Fruit fly (Drosophila melanogaster) whole organism, embryonic: ENCODE data around the gene Csp.

Source experiments
- Atf6 ChIP-seq: fragments of 200-800 bp; sonication (Bioruptor generic); IDR thresholded peaks from 2 replicates; pipeline ENCODE4 v1.3.6; 2022; ENCODE audit warnings: missing biosample characterization, missing genetic modification characterization
- CG10366 ChIP-seq: fragments of 200-800 bp; sonication (Bioruptor generic); IDR thresholded peaks from 2 replicates; pipeline ENCODE4 v1.3.6; 2022; ENCODE audit warnings: missing biosample characterization, missing genetic modification characterization
- CG10462 ChIP-seq: fragments of 200-800 bp; sonication (Bioruptor generic); optimal IDR thresholded peaks from 2 replicates; lab custom pipeline; 2016; ENCODE audit warnings: missing biosample characterization, missing genetic modification characterization
- CG10959 ChIP-seq: fragments of 200-800 bp; sonication (Bioruptor generic); IDR thresholded peaks from 2 replicates; pipeline ENCODE4 v1.3.6; 2022; ENCODE audit warnings: missing biosample characterization, missing genetic modification characterization
- CG10979 ChIP-seq: fragments of 200-800 bp; sonication (Bioruptor generic); optimal IDR thresholded peaks from 2 replicates; lab custom pipeline; 2018; ENCODE audit warnings: missing biosample characterization, mild to moderate bottlenecking, missing genetic modification characterization, moderate library complexity
- CG11723 ChIP-seq: fragments of 200-800 bp; sonication (Bioruptor generic); optimal IDR thresholded peaks from 2 replicates; lab custom pipeline; 2017; ENCODE audit warnings: missing biosample characterization, mild to moderate bottlenecking, missing genetic modification characterization
- CG12155 ChIP-seq: fragments of 200-800 bp; sonication (Bioruptor generic); optimal IDR thresholded peaks from 3 replicates; lab custom pipeline; 2016; ENCODE audit warnings: missing biosample characterization, missing genetic modification characterization
- CG1233 ChIP-seq: fragments of 200-800 bp; sonication (Bioruptor generic); optimal IDR thresholded peaks from 4 replicates; lab custom pipeline; 2018; ENCODE audit warnings: missing biosample characterization, mild to moderate bottlenecking, missing genetic modification characterization
- CG13775 ChIP-seq: fragments of 200-800 bp; sonication (Bioruptor generic); optimal IDR thresholded peaks from 3 replicates; lab custom pipeline; 2017; ENCODE audit warnings: missing biosample characterization, mild to moderate bottlenecking, missing genetic modification characterization
- CG1529 ChIP-seq: fragments of 200-800 bp; sonication (Bioruptor generic); optimal IDR thresholded peaks from 3 replicates; lab custom pipeline; 2018; ENCODE audit warnings: missing biosample characterization, missing genetic modification characterization
- CG17361 ChIP-seq: fragments of 200-800 bp; sonication (Bioruptor generic); IDR thresholded peaks from 3 replicates; pipeline ENCODE4 v1.3.6; 2022; ENCODE audit warnings: missing biosample characterization, missing genetic modification characterization
- CG17829 ChIP-seq: fragments of 200-800 bp; optimal IDR thresholded peaks from 2 replicates; lab custom pipeline; 2019; ENCODE audit warnings: missing biosample characterization, mild to moderate bottlenecking, missing genetic modification characterization, moderate library complexity
- CG18262 ChIP-seq: fragments of 200-800 bp; optimal IDR thresholded peaks from 3 replicates; lab custom pipeline; 2019; ENCODE audit warnings: missing biosample characterization, mild to moderate bottlenecking, missing genetic modification characterization, moderate library complexity
- CG2120 ChIP-seq: fragments of 200-800 bp; sonication (Bioruptor generic); optimal IDR thresholded peaks from 3 replicates; lab custom pipeline; 2016; ENCODE audit warnings: missing biosample characterization, missing genetic modification characterization
- CG3065 ChIP-seq: fragments of 200-800 bp; sonication (Bioruptor generic); optimal IDR thresholded peaks from 2 replicates; lab custom pipeline; 2016; ENCODE audit warnings: missing biosample characterization, missing genetic modification characterization
- CG31441 ChIP-seq: fragments of 200-800 bp; sonication (Bioruptor generic); IDR thresholded peaks from 2 replicates; pipeline ENCODE4 v1.3.6; 2022; ENCODE audit warnings: missing biosample characterization, missing genetic modification characterization
- CG33557 ChIP-seq: fragments of 200-800 bp; sonication (Bioruptor generic); optimal IDR thresholded peaks from 2 replicates; lab custom pipeline; 2019; ENCODE audit warnings: missing biosample characterization, mild to moderate bottlenecking, missing genetic modification characterization, moderate library complexity
- CG34422 ChIP-seq: fragments of 200-800 bp; sonication (Bioruptor generic); IDR thresholded peaks from 3 replicates; pipeline ENCODE4 v1.3.6; 2022; ENCODE audit warnings: missing biosample characterization, missing genetic modification characterization
- CG4282 ChIP-seq: fragments of 200-800 bp; sonication (Bioruptor generic); optimal IDR thresholded peaks from 2 replicates; lab custom pipeline; 2016; ENCODE audit warnings: missing biosample characterization, missing genetic modification characterization
- CG5953 ChIP-seq: fragments of 200-800 bp; sonication (Bioruptor generic); IDR thresholded peaks from 2 replicates; pipeline ENCODE4 v1.3.6; 2022; ENCODE audit warnings: missing biosample characterization, missing genetic modification characterization
- CG6254 ChIP-seq: fragments of 200-800 bp; sonication (Bioruptor generic); optimal IDR thresholded peaks from 3 replicates; lab custom pipeline; 2017; ENCODE audit warnings: mild to moderate bottlenecking, missing biosample characterization, missing genetic modification reagents, missing genetic modification characterization
- CG6683 ChIP-seq: fragments of 200-800 bp; sonication (Bioruptor generic); optimal IDR thresholded peaks from 2 replicates; lab custom pipeline; 2017; ENCODE audit warnings: missing biosample characterization, mild to moderate bottlenecking, missing genetic modification characterization, missing genetic modification reagents
- CG6791 ChIP-seq: fragments of 200-800 bp; sonication (Bioruptor generic); IDR thresholded peaks from 3 replicates; pipeline ENCODE4 v1.3.6; 2022; ENCODE audit warnings: missing biosample characterization, missing genetic modification characterization; ENCODE audit not compliant: partially characterized antibody
- CG8089 ChIP-seq: fragments of 200-800 bp; sonication (Bioruptor generic); optimal IDR thresholded peaks from 3 replicates; lab custom pipeline; 2016; ENCODE audit warnings: missing biosample characterization, missing genetic modification characterization
- CG8944 ChIP-seq: fragments of 200-800 bp; sonication (Bioruptor generic); optimal IDR thresholded peaks from 3 replicates; lab custom pipeline; 2016; ENCODE audit warnings: missing biosample characterization, missing genetic modification characterization
- Dll ChIP-seq: fragments of 200-800 bp; sonication (Bioruptor generic); IDR thresholded peaks from 4 replicates; pipeline ENCODE4 v1.3.6; 2022; ENCODE audit warnings: missing biosample characterization, missing genetic modification characterization; ENCODE audit not compliant: partially characterized antibody
- H2.0 ChIP-seq: fragments of 200-800 bp; sonication (Bioruptor generic); IDR thresholded peaks from 2 replicates; pipeline ENCODE4 v1.3.6; 2022; ENCODE audit warnings: missing biosample characterization, missing genetic modification characterization
- Hsf ChIP-seq: fragments of 200-800 bp; sonication (Bioruptor generic); optimal IDR thresholded peaks from 3 replicates; lab custom pipeline; 2016; ENCODE audit warnings: missing biosample characterization, missing genetic modification characterization
- Med ChIP-seq: fragments of 200-800 bp; sonication (Bioruptor generic); peaks from one replicate; lab custom pipeline; 2016; ENCODE audit warnings: missing biosample characterization, missing genetic modification characterization, mild to moderate bottlenecking, inconsistent platforms, moderate library complexity
- Rfx ChIP-seq: fragments of 200-800 bp; sonication (Bioruptor generic); IDR thresholded peaks from 2 replicates; pipeline ENCODE4 v1.3.6; 2022; ENCODE audit warnings: missing biosample characterization, missing genetic modification characterization
- Side ChIP-seq: fragments of 200-800 bp; sonication (Bioruptor generic); optimal IDR thresholded peaks from 2 replicates; lab custom pipeline; 2016; ENCODE audit warnings: missing biosample characterization, missing genetic modification characterization
- YL-1 ChIP-seq: fragments of 200-800 bp; sonication (Bioruptor generic); optimal IDR thresholded peaks from 3 replicates; lab custom pipeline; 2017; ENCODE audit warnings: missing biosample characterization, mild to moderate bottlenecking, missing genetic modification characterization
- amos ChIP-seq: fragments of 200-800 bp; sonication (Bioruptor generic); IDR thresholded peaks from 2 replicates; pipeline ENCODE4 v1.3.6; 2022; ENCODE audit warnings: missing biosample characterization, missing genetic modification characterization; ENCODE audit not compliant: partially characterized antibody
- az2 ChIP-seq: fragments of 200-800 bp; sonication (Bioruptor generic); optimal IDR thresholded peaks from 3 replicates; lab custom pipeline; 2016; ENCODE audit warnings: missing biosample characterization, missing genetic modification characterization
- bcd ChIP-seq: fragments of 200-800 bp; sonication (Bioruptor generic); optimal IDR thresholded peaks from 2 replicates; lab custom pipeline; 2017; ENCODE audit warnings: missing biosample characterization, mild to moderate bottlenecking, missing genetic modification characterization
- cato ChIP-seq: fragments of 200-800 bp; sonication (Bioruptor generic); optimal IDR thresholded peaks from 2 replicates; lab custom pipeline; 2016; ENCODE audit warnings: missing biosample characterization, missing genetic modification characterization, borderline replicate concordance
- gcm ChIP-seq: fragments of 200-800 bp; sonication (Bioruptor generic); optimal IDR thresholded peaks from 2 replicates; lab custom pipeline; 2019; ENCODE audit warnings: missing biosample characterization, mild to moderate bottlenecking, missing genetic modification characterization, moderate library complexity
- kah ChIP-seq: fragments of 200-800 bp; sonication (Bioruptor generic); optimal IDR thresholded peaks from 2 replicates; lab custom pipeline; 2018; ENCODE audit warnings: missing biosample characterization, mild to moderate bottlenecking, missing genetic modification characterization
- ken ChIP-seq: fragments of 200-800 bp; sonication (Bioruptor generic); IDR thresholded peaks from 3 replicates; pipeline ENCODE4 v1.3.6; 2022; ENCODE audit warnings: missing biosample characterization, missing genetic modification characterization
- klu ChIP-seq: fragments of 200-800 bp; sonication (Bioruptor generic); IDR thresholded peaks from 2 replicates; pipeline ENCODE4 v1.3.6; 2022; ENCODE audit warnings: missing biosample characterization, missing genetic modification characterization
- lab ChIP-seq: fragments of 200-800 bp; sonication (Bioruptor generic); optimal IDR thresholded peaks from 3 replicates; lab custom pipeline; 2017; ENCODE audit warnings: missing biosample characterization, missing genetic modification characterization, mild to moderate bottlenecking, moderate library complexity, missing genetic modification reagents
- lilli ChIP-seq: fragments of 200-800 bp; sonication (Bioruptor generic); optimal IDR thresholded peaks from 3 replicates; lab custom pipeline; 2016; ENCODE audit warnings: missing biosample characterization, missing genetic modification characterization
- pum ChIP-seq: fragments of 200-800 bp; sonication (Bioruptor generic); optimal IDR thresholded peaks from 2 replicates; lab custom pipeline; 2016; ENCODE audit warnings: missing biosample characterization, missing genetic modification characterization
- sens ChIP-seq: fragments of 200-800 bp; sonication (Bioruptor generic); peaks from one replicate; lab custom pipeline; 2016; ENCODE audit warnings: missing biosample characterization, missing genetic modification characterization
- sens-2 ChIP-seq: fragments of 200-800 bp; sonication (Bioruptor generic); IDR thresholded peaks from 2 replicates; pipeline ENCODE4 v1.3.6; 2022; ENCODE audit warnings: missing biosample characterization, missing genetic modification characterization
- stc ChIP-seq: fragments of 200-800 bp; sonication (Bioruptor generic); IDR thresholded peaks from 2 replicates; pipeline ENCODE4 v1.3.6; 2022; ENCODE audit warnings: missing biosample characterization, missing genetic modification characterization
- stwl ChIP-seq: fragments of 200-800 bp; sonication (Bioruptor generic); optimal IDR thresholded peaks from 3 replicates; lab custom pipeline; 2018; ENCODE audit warnings: missing biosample characterization, mild to moderate bottlenecking, missing genetic modification characterization, moderate library complexity
- tll ChIP-seq, 2 experiments: fragments of 200-800 bp in 1 of 2; fragments of >200 bp in 1 of 2; sonication (Bioruptor generic) in 1 of 2; optimal IDR thresholded peaks; 2 replicates each; lab custom pipeline; 2017 to 2019; ENCODE audit warnings: missing biosample characterization in 2 of 2, missing genetic modification characterization in 2 of 2, mild to moderate bottlenecking in 1 of 2, moderate library complexity in 1 of 2
- twi ChIP-seq: fragments of 200-800 bp; optimal IDR thresholded peaks from 2 replicates; lab custom pipeline; 2019; ENCODE audit warnings: missing biosample characterization, mild to moderate bottlenecking, missing genetic modification characterization, moderate library complexity
- tx ChIP-seq: fragments of 200-800 bp; sonication (Bioruptor generic); optimal IDR thresholded peaks from 2 replicates; lab custom pipeline; 2016; ENCODE audit warnings: missing biosample characterization, missing genetic modification characterization

The Csp gene

dm6 chr3L:22262797-22263423 lies 4.3 kb upstream of the Csp start, which contains the start of the genes Rich and Ddx1 (continued):
- TF ChIP-seq ken (GFP tag; lab: Robert Waterston, UW) (0 out of 3 replicates have a peak, but pooled peaks have one; percentile 9), CG10462 (GFP tag; lab: Kevin White, UChicago) (peak; percentile 33), H2.0 (GFP tag; lab: Robert Waterston, UW) (no peak), stwl (tag; lab: Kevin White, UChicago) (peak; percentile 43), twi (tag; lab: Kevin White, UChicago) (peak; percentile 18), Atf6 (GFP tag; lab: Robert Waterston, UW) (no peak), Hsf (peak; percentile 57), cato (GFP tag; lab: Kevin White, UChicago) (peak; percentile 15), CG31441 (GFP tag; lab: Robert Waterston, UW) (peak; percentile 60; the same call in 1 of the 2 replicates), lilli (GFP tag; lab: Kevin White, UChicago) (peak; percentile 54), CG6791 (peak; percentile 48; the same call in 1 of the 3 replicates), CG18262 (tag; lab: Kevin White, UChicago) (peak; percentile 59), tx (GFP tag; lab: Kevin White, UChicago) (no peak), CG10979 (peak; percentile 32), az2 (peak; percentile 44), stc (GFP tag; lab: Robert Waterston, UW) (no peak), CG1233 (peak; percentile 49), kah (peak; percentile 37), YL-1 (GFP tag; lab: Kevin White, UChicago) (peak; percentile 65), CG4282 (GFP tag; lab: Kevin White, UChicago) (no peak), CG12155 (peak; percentile 48), CG6254 (GFP tag; lab: Kevin White, UChicago) (peak; percentile 49), klu (peak; percentile 22; the same call in 1 of the 2 replicates), CG10959 (GFP tag; lab: Robert Waterston, UW) (no peak), amos (GFP tag; lab: Robert Waterston, UW) (peak; percentile 7; the same call in 1 of the 2 replicates), CG11723 (GFP tag; lab: Kevin White, UChicago) (peak; percentile 15), Rfx (GFP tag; lab: Robert Waterston, UW) (peak; percentile 54), CG3065 (GFP tag; lab: Kevin White, UChicago) (peak; percentile 35), CG2120 (GFP tag; lab: Kevin White, UChicago) (peak; percentile 72), lab (GFP tag; lab: Kevin White, UChicago) (peak; percentile 45), pum (GFP tag; lab: Kevin White, UChicago) (peak; percentile 19), CG17361 (GFP tag; lab: Robert Waterston, UW) (peak; percentile 84), CG5953 (GFP tag; lab: Robert Waterston, UW) (no peak), tll (GFP tag; optimal IDR thresholded peaks at IDR 0.05; lab: Kevin White, UChicago) (peak in 1 of 2 experiments; percentile 81), Dll (GFP tag; lab: Robert Waterston, UW) (no peak), bcd (GFP tag; lab: Kevin White, UChicago) (peak; percentile 62), CG17829 (tag; lab: Kevin White, UChicago) (peak; percentile 57), CG8944 (GFP tag; lab: Kevin White, UChicago) (peak; percentile 22), Side (GFP tag; lab: Kevin White, UChicago) (peak; percentile 33), Med (peak; percentile 88), gcm (GFP tag; lab: Kevin White, UChicago) (no peak), sens-2 (GFP tag; lab: Robert Waterston, UW) (peak; percentile 55; the same call in 1 of the 2 replicates), CG10366 (GFP tag; lab: Robert Waterston, UW) (peak; percentile 15; the same call in 1 of the 2 replicates), CG13775 (peak; percentile 61), sens (GFP tag; lab: Kevin White, UChicago) (peak; percentile 86), CG1529 (GFP tag; lab: Kevin White, UChicago) (peak; percentile 42), CG34422 (GFP tag; lab: Robert Waterston, UW) (peak; percentile 50; the same call in 1 of the 3 replicates), CG6683 (GFP tag; lab: Kevin White, UChicago) (no peak), CG33557 (GFP tag; lab: Kevin White, UChicago) (peak; percentile 23), CG8089 (GFP tag; lab: Kevin White, UChicago) (no peak)
